Fruit fly (Drosophila melanogaster): ENCODE measurements around the gene SdicB.

DNA sequence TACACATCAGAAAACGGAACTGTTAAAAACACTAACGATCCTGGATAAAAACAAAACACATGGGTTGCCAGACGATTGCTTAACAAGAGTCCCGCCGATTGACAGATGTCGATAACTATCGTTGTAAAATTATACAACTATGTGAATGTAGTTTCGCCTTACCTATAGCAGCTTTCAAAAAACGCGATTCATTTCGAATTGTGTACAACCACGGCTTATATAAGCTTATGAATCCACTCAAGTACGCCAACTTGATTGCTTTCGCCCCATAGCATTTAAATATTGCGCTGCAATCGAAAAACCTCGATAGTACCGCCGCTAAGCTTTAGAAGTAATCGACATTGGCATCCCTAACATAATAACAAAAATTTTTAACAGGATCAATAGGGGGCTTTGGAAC is 39.5 kb downstream of the SdicB start, which contains the start of the genes CG9581 and CG9578:
- no peak for TF ChIP-seq tj (GFP tag; optimal IDR thresholded peaks at IDR 0.05)
- TF ChIP-seq bab1 (GFP tag; optimal IDR thresholded peaks at IDR 0.05) = peak; percentile 63

All from whole organism, adult.